Fruit fly (Drosophila melanogaster): Measurements from ENCODE around the gene Cht5.

DNA sequence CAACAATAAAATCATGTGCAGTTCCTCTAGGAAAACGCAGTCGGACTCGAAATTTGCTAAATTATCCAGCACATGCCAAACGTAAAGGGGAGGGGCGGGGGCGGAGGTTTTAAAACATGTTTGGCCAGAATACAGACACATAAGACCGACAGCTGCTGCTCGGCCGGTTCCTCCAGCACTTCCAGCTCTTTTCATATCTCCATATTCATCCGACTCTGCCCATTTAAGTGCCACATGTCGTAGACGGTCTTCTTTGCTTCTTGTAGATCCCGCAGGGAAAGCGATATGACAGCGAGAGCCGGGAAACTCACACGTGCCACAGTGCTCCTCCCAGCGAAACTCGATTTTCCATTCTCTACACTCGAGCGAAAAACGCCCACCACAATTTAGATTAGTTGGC, 48.3 kb upstream of the Cht5 start:
- no peak for TF ChIP-seq Hr96 (GFP tag; optimal IDR thresholded peaks at IDR 0.05)
- TF ChIP-seq kay (GFP tag; ENCODE audit: borderline replicate concordance): no peak
- no peak for TF ChIP-seq CG1620 (GFP tag; optimal IDR thresholded peaks at IDR 0.05)
